Worm (Caenorhabditis elegans) whole organism, L3 larva: ENCODE results near the gene grl-17.

Source experiments
- R02D3.7 ChIP-seq: fragments of 150-350 bp; optimal IDR thresholded peaks from 2 replicates; lab custom pipeline; 2014; ENCODE audit warnings: missing biosample characterization, missing genetic modification characterization
- ZK546.5 ChIP-seq: sonication (generic microtip); optimal IDR thresholded peaks from 2 replicates; lab custom pipeline; 2017; ENCODE audit warnings: missing biosample characterization, missing genetic modification characterization
- aly-2 ChIP-seq: fragments of 150-350 bp; optimal IDR thresholded peaks from 2 replicates; lab custom pipeline; 2014; ENCODE audit warnings: missing biosample characterization, missing genetic modification characterization
- ama-1 ChIP-seq: fragments of 150-350 bp; optimal IDR thresholded peaks from 2 replicates; lab custom pipeline; 2018
- ceh-16 ChIP-seq: sonication (generic microtip); optimal IDR thresholded peaks from 2 replicates; lab custom pipeline; 2017; ENCODE audit warnings: missing biosample characterization, missing genetic modification characterization
- ceh-28 ChIP-seq: fragments of 150-350 bp; optimal IDR thresholded peaks from 2 replicates; lab custom pipeline; 2014; ENCODE audit warnings: missing biosample characterization, missing genetic modification reagents, missing genetic modification characterization
- ceh-82 ChIP-seq: fragments of 150-350 bp; optimal IDR thresholded peaks from 2 replicates; lab custom pipeline; 2014; ENCODE audit warnings: missing biosample characterization, missing genetic modification characterization
- ceh-9 ChIP-seq: sonication (generic microtip); optimal IDR thresholded peaks from 2 replicates; lab custom pipeline; 2018; ENCODE audit warnings: missing biosample characterization, missing genetic modification characterization
- daf-12 ChIP-seq: fragments of 150-350 bp; optimal IDR thresholded peaks from 2 replicates; lab custom pipeline; 2014; ENCODE audit warnings: missing biosample characterization, missing genetic modification reagents, missing genetic modification characterization
- egl-27 ChIP-seq: sonication (generic microtip); optimal IDR thresholded peaks from 4 replicates; lab custom pipeline; 2017; ENCODE audit warnings: missing biosample characterization, missing genetic modification reagents, missing genetic modification characterization
- egl-5 ChIP-seq: fragments of 150-350 bp; optimal IDR thresholded peaks from 2 replicates; lab custom pipeline; 2017; ENCODE audit warnings: missing biosample characterization, missing genetic modification reagents, missing genetic modification characterization, inconsistent platforms
- elt-1 ChIP-seq: fragments of 150-350 bp; optimal IDR thresholded peaks from 2 replicates; lab custom pipeline; 2014; ENCODE audit warnings: missing biosample characterization, missing genetic modification characterization
- elt-2 ChIP-seq: sonication (generic microtip); optimal IDR thresholded peaks from 2 replicates; lab custom pipeline; 2016; ENCODE audit warnings: missing genetic modification reagents, mild to moderate bottlenecking, missing genetic modification characterization, missing compliant biosample characterization
- elt-3 ChIP-seq, 3 experiments: fragments of 150-350 bp in 1 of 3; sonication (generic microtip) in 2 of 3; optimal IDR thresholded peaks; 2 replicates in 2 of 3; 4 replicates in 1 of 3; lab custom pipeline; 2014 to 2017; ENCODE audit warnings: missing biosample characterization in 3 of 3, missing genetic modification characterization in 3 of 3
- eor-1 ChIP-seq, 2 experiments: fragments of 150-350 bp; optimal IDR thresholded peaks; 2 replicates each; lab custom pipeline; 2014 to 2018; ENCODE audit warnings: missing biosample characterization in 2 of 2, missing genetic modification characterization in 2 of 2
- fkh-10 ChIP-seq: sonication (generic microtip); optimal IDR thresholded peaks from 2 replicates; lab custom pipeline; 2017; ENCODE audit warnings: missing biosample characterization, missing genetic modification reagents, missing genetic modification characterization
- fkh-2 ChIP-seq: fragments of 150-350 bp; optimal IDR thresholded peaks from 2 replicates; lab custom pipeline; 2014; ENCODE audit warnings: missing biosample characterization, missing genetic modification reagents, missing genetic modification characterization
- fos-1 ChIP-seq: fragments of 150-350 bp; optimal IDR thresholded peaks from 2 replicates; lab custom pipeline; 2014; ENCODE audit warnings: missing biosample characterization, missing genetic modification characterization
- hmg-11 ChIP-seq: sonication (generic microtip); optimal IDR thresholded peaks from 2 replicates; lab custom pipeline; 2016; ENCODE audit warnings: missing genetic modification characterization, missing compliant biosample characterization
- jun-1 ChIP-seq: fragments of 150-350 bp; optimal IDR thresholded peaks from 2 replicates; lab custom pipeline; 2014; ENCODE audit warnings: missing biosample characterization, missing genetic modification reagents, missing genetic modification characterization
- lin-15B ChIP-seq: fragments of 150-350 bp; optimal IDR thresholded peaks from 2 replicates; lab custom pipeline; 2014; ENCODE audit warnings: missing biosample characterization, missing genetic modification characterization
- lin-39 ChIP-seq: fragments of 150-350 bp; optimal IDR thresholded peaks from 2 replicates; lab custom pipeline; 2018; ENCODE audit warnings: missing biosample characterization, missing genetic modification reagents, missing genetic modification characterization
- mdl-1 ChIP-seq: fragments of 150-350 bp; optimal IDR thresholded peaks from 2 replicates; lab custom pipeline; 2014; ENCODE audit warnings: missing biosample characterization, missing genetic modification characterization
- mml-1 ChIP-seq: fragments of 150-350 bp; sonication (generic microtip); optimal IDR thresholded peaks from 3 replicates; lab custom pipeline; 2014; ENCODE audit warnings: missing biosample characterization, missing genetic modification characterization
- nfya-1 ChIP-seq: sonication (generic microtip); optimal IDR thresholded peaks from 2 replicates; lab custom pipeline; 2017; ENCODE audit warnings: missing genetic modification characterization, mild to moderate bottlenecking, missing compliant biosample characterization, antibody characterized with exemption, moderate library complexity; ENCODE audit not compliant: insufficient read depth
- nhr-11 ChIP-seq: fragments of 150-350 bp; optimal IDR thresholded peaks from 2 replicates; lab custom pipeline; 2014; ENCODE audit warnings: missing biosample characterization, missing genetic modification characterization
- nhr-12 ChIP-seq: fragments of 150-350 bp; optimal IDR thresholded peaks from 2 replicates; lab custom pipeline; 2014; ENCODE audit warnings: missing biosample characterization, missing genetic modification characterization
- nhr-23 ChIP-seq: fragments of 150-350 bp; optimal IDR thresholded peaks from 2 replicates; lab custom pipeline; 2014; ENCODE audit warnings: missing biosample characterization, missing genetic modification reagents, missing genetic modification characterization
- nhr-237 ChIP-seq: fragments of 150-350 bp; optimal IDR thresholded peaks from 2 replicates; lab custom pipeline; 2014; ENCODE audit warnings: missing biosample characterization, missing genetic modification characterization
- nhr-25 ChIP-seq: sonication (generic microtip); optimal IDR thresholded peaks from 2 replicates; lab custom pipeline; 2017; ENCODE audit warnings: missing biosample characterization, missing genetic modification characterization
- nhr-28 ChIP-seq: fragments of 150-350 bp; optimal IDR thresholded peaks from 2 replicates; lab custom pipeline; 2014; ENCODE audit warnings: missing biosample characterization, missing genetic modification characterization
- nhr-43 ChIP-seq: sonication (generic microtip); optimal IDR thresholded peaks from 2 replicates; lab custom pipeline; 2016; ENCODE audit warnings: mild to moderate bottlenecking, missing genetic modification characterization, missing compliant biosample characterization; ENCODE audit not compliant: poor library complexity, severe bottlenecking
- nhr-76 ChIP-seq: fragments of 150-350 bp; sonication (generic microtip); optimal IDR thresholded peaks from 5 replicates; lab custom pipeline; 2014; ENCODE audit warnings: missing biosample characterization, missing genetic modification characterization
- nhr-77 ChIP-seq: fragments of 150-350 bp; optimal IDR thresholded peaks from 2 replicates; lab custom pipeline; 2014; ENCODE audit warnings: missing biosample characterization, missing genetic modification characterization
- pha-4 ChIP-seq: fragments of 150-350 bp; optimal IDR thresholded peaks from 2 replicates; lab custom pipeline; 2014; ENCODE audit warnings: missing biosample characterization, missing genetic modification reagents, missing genetic modification characterization
- pqm-1 ChIP-seq: fragments of 150-350 bp; optimal IDR thresholded peaks from 2 replicates; lab custom pipeline; 2017; ENCODE audit warnings: missing biosample characterization, missing genetic modification characterization, inconsistent platforms
- sea-2 ChIP-seq: fragments of 150-350 bp; sonication (generic microtip); optimal IDR thresholded peaks from 4 replicates; lab custom pipeline; 2014; ENCODE audit warnings: missing biosample characterization, missing genetic modification reagents, missing genetic modification characterization
- skn-1 ChIP-seq: fragments of 150-350 bp; optimal IDR thresholded peaks from 2 replicates; lab custom pipeline; 2014; ENCODE audit warnings: missing biosample characterization, missing genetic modification characterization
- snpc-4 ChIP-seq: fragments of 150-350 bp; optimal IDR thresholded peaks from 2 replicates; lab custom pipeline; 2014; ENCODE audit warnings: missing biosample characterization, missing genetic modification characterization
- tbx-2 ChIP-seq: sonication (generic microtip); optimal IDR thresholded peaks from 2 replicates; lab custom pipeline; 2016; ENCODE audit warnings: mild to moderate bottlenecking, missing genetic modification characterization, missing compliant biosample characterization
- unc-39 ChIP-seq: sonication (generic microtip); optimal IDR thresholded peaks from 4 replicates; lab custom pipeline; 2017; ENCODE audit warnings: missing biosample characterization, missing genetic modification characterization
- unc-62 ChIP-seq: fragments of 150-350 bp; sonication (generic microtip); optimal IDR thresholded peaks from 4 replicates; lab custom pipeline; 2014; ENCODE audit warnings: missing biosample characterization, missing genetic modification reagents, missing genetic modification characterization
- zag-1 ChIP-seq: fragments of 150-350 bp; optimal IDR thresholded peaks from 2 replicates; lab custom pipeline; 2014; ENCODE audit warnings: missing biosample characterization, missing genetic modification characterization
- ztf-11 ChIP-seq: fragments of 150-350 bp; optimal IDR thresholded peaks from 2 replicates; lab custom pipeline; 2014; ENCODE audit warnings: missing biosample characterization, missing genetic modification characterization

The grl-17 gene

DNA sequence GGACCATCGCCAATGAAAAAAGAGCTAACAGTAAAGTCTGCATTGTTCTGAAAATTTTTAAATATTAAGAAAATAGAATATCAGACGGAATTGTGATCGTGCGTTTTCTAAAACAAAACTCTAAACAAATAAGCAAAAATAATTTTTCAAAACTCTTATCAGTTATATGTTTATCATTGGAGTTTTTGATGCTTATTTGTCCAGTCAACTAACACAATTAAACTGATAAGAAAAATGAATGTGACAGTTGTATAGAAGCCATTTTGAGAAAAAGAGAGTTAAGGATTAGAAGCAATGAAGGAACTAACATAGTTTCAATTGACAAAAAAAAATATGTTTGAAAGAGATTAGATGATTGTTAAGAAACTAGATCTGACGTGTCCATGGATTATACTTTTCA, 33.0 kb downstream of the grl-17 start, which contains the start of gene ttr-44 (continued):
- TF ChIP-seq ama-1 (no peak), nhr-12 (tag; lab: Kevin White, UChicago) (no peak), ZK546.5 (tag; lab: Kevin White, UChicago) (no peak), unc-39 (no peak), snpc-4 (tag; lab: Kevin White, UChicago) (no peak), nhr-28 (no peak), ztf-11 (tag; lab: Kevin White, UChicago) (no peak), ceh-16 (tag; lab: Kevin White, UChicago) (no peak), ceh-28 (tag; lab: Kevin White, UChicago) (no peak), hmg-11 (no peak)

DNA sequence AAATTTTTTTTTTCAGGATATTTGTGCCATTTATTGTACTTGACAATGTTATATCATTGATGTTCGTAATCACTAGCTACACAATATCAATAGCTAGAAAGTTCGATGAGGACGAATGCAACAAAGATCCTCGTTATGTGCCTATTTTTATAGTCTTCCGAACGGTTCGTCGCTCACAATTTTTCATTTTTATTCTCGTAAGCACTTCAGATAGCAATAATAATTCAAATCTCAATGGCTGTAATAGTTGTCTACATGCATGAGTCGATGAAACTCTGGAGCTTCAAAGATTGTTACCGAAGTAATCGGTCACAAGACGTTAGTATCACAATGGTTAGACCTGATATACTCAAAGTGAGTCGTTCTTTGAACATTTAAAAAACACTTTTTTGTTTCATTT, 34.6 kb downstream of the grl-17 start:
- TF ChIP-seq nhr-23 (tag; lab: Kevin White, UChicago) (no peak), nfya-1 (tag; lab: Kevin White, UChicago) (no peak), sea-2 (GFP tag; lab: Kevin White, UChicago) (no peak), daf-12 (tag; lab: Kevin White, UChicago) (no peak), hmg-11 (no peak), mml-1 (no peak), egl-27 (tag; lab: Kevin White, UChicago) (no peak), ceh-82 (tag; lab: Kevin White, UChicago) (no peak), ZK546.5 (tag; lab: Kevin White, UChicago) (no peak), lin-15B (no peak), fos-1 (tag; lab: Kevin White, UChicago) (no peak), nhr-76 (tag; lab: Kevin White, UChicago) (no peak), unc-39 (no peak), pha-4 (tag; lab: Kevin White, UChicago) (peak; percentile 31), nhr-237 (tag; lab: Kevin White, UChicago) (no peak), ceh-28 (tag; lab: Kevin White, UChicago) (no peak), jun-1 (peak; percentile 42), fkh-10 (no peak), nhr-25 (tag; lab: Kevin White, UChicago) (no peak), nhr-28 (no peak), eor-1 (tag; optimal IDR thresholded peaks at IDR 0.05; lab: Kevin White, UChicago) (no peak), tbx-2 (tag; lab: Kevin White, UChicago) (no peak), nhr-11 (tag; lab: Kevin White, UChicago) (no peak), zag-1 (tag; lab: Kevin White, UChicago) (no peak), snpc-4 (tag; lab: Kevin White, UChicago) (no peak), skn-1 (tag; lab: Kevin White, UChicago) (no peak), ceh-9 (tag; lab: Kevin White, UChicago) (no peak), R02D3.7 (tag; lab: Kevin White, UChicago) (no peak), aly-2 (tag; lab: Kevin White, UChicago) (no peak), egl-5 (tag; lab: Kevin White, UChicago) (no peak), unc-62 (GFP tag; lab: Kevin White, UChicago) (no peak), lin-39 (tag; lab: Kevin White, UChicago) (no peak), elt-1 (tag; lab: Kevin White, UChicago) (no peak), nhr-43 (tag; lab: Kevin White, UChicago) (no peak), nhr-77 (tag; lab: Kevin White, UChicago) (no peak), ama-1 (peak; percentile 58), nhr-12 (tag; lab: Kevin White, UChicago) (no peak), pqm-1 (tag; lab: Kevin White, UChicago) (peak; percentile 68), ztf-11 (tag; lab: Kevin White, UChicago) (no peak), fkh-2 (tag; lab: Kevin White, UChicago) (no peak), elt-2 (tag; lab: Kevin White, UChicago) (peak; percentile 35), ceh-16 (tag; lab: Kevin White, UChicago) (no peak), mdl-1 (tag; lab: Kevin White, UChicago) (no peak), elt-3 (tag; optimal IDR thresholded peaks at IDR 0.05; lab: Kevin White, UChicago) (no peak)
